Fruit fly (Drosophila melanogaster) whole organism, embryonic: ENCODE data around the gene CG10761.

Source experiments
- Bdp1 ChIP-seq: fragments of 200-800 bp; sonication (Bioruptor generic); optimal IDR thresholded peaks from 3 replicates; lab custom pipeline; 2016; ENCODE audit warnings: missing biosample characterization, missing genetic modification characterization
- Blimp-1 ChIP-seq: fragments of 200-800 bp; sonication (Bioruptor generic); optimal IDR thresholded peaks from 3 replicates; lab custom pipeline; 2018; ENCODE audit warnings: missing biosample characterization, missing genetic modification characterization, mild to moderate bottlenecking, moderate library complexity, missing genetic modification reagents
- CG10654 ChIP-seq: fragments of 200-800 bp; sonication (Bioruptor generic); optimal IDR thresholded peaks from 2 replicates; lab custom pipeline; 2016; ENCODE audit warnings: missing biosample characterization, missing genetic modification characterization
- CG12769 ChIP-seq: fragments of 200-800 bp; sonication (Bioruptor generic); optimal IDR thresholded peaks from 2 replicates; lab custom pipeline; 2019; ENCODE audit warnings: missing biosample characterization, mild to moderate bottlenecking, missing genetic modification characterization, moderate library complexity
- CG13424 ChIP-seq: fragments of 200-800 bp; sonication (Bioruptor generic); optimal IDR thresholded peaks from 2 replicates; lab custom pipeline; 2019; ENCODE audit warnings: missing biosample characterization, mild to moderate bottlenecking, missing genetic modification characterization, moderate library complexity
- CG16863 ChIP-seq: fragments of 200-800 bp; sonication (Bioruptor generic); optimal IDR thresholded peaks from 3 replicates; lab custom pipeline; 2016; ENCODE audit warnings: missing biosample characterization, missing genetic modification characterization
- CG18599 ChIP-seq: fragments of 200-800 bp; sonication (Bioruptor generic); optimal IDR thresholded peaks from 3 replicates; lab custom pipeline; 2017; ENCODE audit warnings: missing biosample characterization, missing genetic modification characterization, mild to moderate bottlenecking, moderate library complexity, missing genetic modification reagents
- CG18619 ChIP-seq: fragments of 200-800 bp; sonication (Bioruptor generic); optimal IDR thresholded peaks from 3 replicates; lab custom pipeline; 2017; ENCODE audit warnings: missing biosample characterization, mild to moderate bottlenecking, missing genetic modification characterization
- CG2199 ChIP-seq: fragments of 200-800 bp; sonication (Bioruptor generic); IDR thresholded peaks from 3 replicates; pipeline ENCODE4 v1.3.6; 2022; ENCODE audit warnings: missing biosample characterization, missing genetic modification characterization
- CG32532 ChIP-seq: fragments of 200-800 bp; sonication (Bioruptor generic); IDR thresholded peaks from 2 replicates; pipeline ENCODE4 v1.3.6; 2022; ENCODE audit warnings: missing biosample characterization, missing genetic modification characterization
- CG34376 ChIP-seq: fragments of 200-800 bp; sonication (Bioruptor generic); optimal IDR thresholded peaks from 2 replicates; lab custom pipeline; 2018; ENCODE audit warnings: missing biosample characterization, mild to moderate bottlenecking, missing genetic modification characterization
- CG3847 ChIP-seq: fragments of 200-800 bp; sonication (Bioruptor generic); IDR thresholded peaks from 2 replicates; pipeline ENCODE4 v1.3.6; 2022; ENCODE audit warnings: missing biosample characterization, missing genetic modification characterization
- CG42726 ChIP-seq: fragments of 200-800 bp; sonication (Bioruptor generic); IDR thresholded peaks from 2 replicates; pipeline ENCODE4 v1.3.6; 2022; ENCODE audit warnings: missing biosample characterization, missing genetic modification characterization; ENCODE audit not compliant: partially characterized antibody
- CG43689 ChIP-seq: fragments of 200-800 bp; sonication (Bioruptor generic); IDR thresholded peaks from 2 replicates; pipeline ENCODE4 v1.3.6; 2022; ENCODE audit warnings: missing biosample characterization, missing genetic modification characterization
- CG6765 ChIP-seq: fragments of 200-800 bp; sonication (Bioruptor generic); optimal IDR thresholded peaks from 3 replicates; lab custom pipeline; 2017; ENCODE audit warnings: missing biosample characterization, mild to moderate bottlenecking, missing genetic modification characterization
- CG9437 ChIP-seq: fragments of 200-800 bp; sonication (Bioruptor generic); optimal IDR thresholded peaks from 2 replicates; lab custom pipeline; 2018; ENCODE audit warnings: missing biosample characterization, mild to moderate bottlenecking, missing genetic modification characterization
- D19A ChIP-seq: fragments of 200-800 bp; optimal IDR thresholded peaks from 3 replicates; lab custom pipeline; 2019; ENCODE audit warnings: missing biosample characterization, mild to moderate bottlenecking, missing genetic modification characterization, moderate library complexity
- Deaf1 ChIP-seq: fragments of 200-800 bp; optimal IDR thresholded peaks from 3 replicates; lab custom pipeline; 2019; ENCODE audit warnings: missing biosample characterization, mild to moderate bottlenecking, missing genetic modification characterization, moderate library complexity
- Dfd ChIP-seq, 2 experiments: fragments of >200 bp; optimal IDR thresholded peaks; 2 replicates each; lab custom pipeline; 2017; ENCODE audit warnings: missing biosample characterization in 2 of 2, missing genetic modification characterization in 2 of 2
- ERR ChIP-seq: fragments of 200-800 bp; sonication (Bioruptor generic); optimal IDR thresholded peaks from 2 replicates; lab custom pipeline; 2016; ENCODE audit warnings: missing biosample characterization, missing genetic modification characterization
- Gsc ChIP-seq: fragments of 200-800 bp; sonication (Bioruptor generic); IDR thresholded peaks from 2 replicates; pipeline ENCODE4 v1.3.6; 2022; ENCODE audit warnings: missing biosample characterization, missing genetic modification characterization
- HLH3B ChIP-seq: fragments of 200-800 bp; sonication (Bioruptor generic); IDR thresholded peaks from 2 replicates; pipeline ENCODE4 v1.3.6; 2022; ENCODE audit warnings: missing biosample characterization, missing genetic modification characterization
- Hand ChIP-seq: fragments of 200-800 bp; sonication (Bioruptor generic); optimal IDR thresholded peaks from 2 replicates; lab custom pipeline; 2017; ENCODE audit warnings: mild to moderate bottlenecking, missing biosample characterization, missing genetic modification reagents, missing genetic modification characterization
- Hmx ChIP-seq: fragments of 200-800 bp; sonication (Bioruptor generic); optimal IDR thresholded peaks from 2 replicates; lab custom pipeline; 2016; ENCODE audit warnings: missing biosample characterization, missing genetic modification characterization
- Hr78 ChIP-seq, 2 experiments: fragments of 200-800 bp in 1 of 2; fragments of >200 bp in 1 of 2; sonication (Bioruptor generic) in 1 of 2; optimal IDR thresholded peaks; 2 replicates each; lab custom pipeline; 2017 to 2019; ENCODE audit warnings: missing biosample characterization in 2 of 2, missing genetic modification characterization in 2 of 2, mild to moderate bottlenecking in 1 of 2, moderate library complexity in 1 of 2
- Nf-YA ChIP-seq: fragments of 200-800 bp; sonication (Bioruptor generic); IDR thresholded peaks from 2 replicates; pipeline ENCODE4 v1.3.6; 2022; ENCODE audit warnings: missing biosample characterization, missing genetic modification characterization
- Six4 ChIP-seq: fragments of 200-800 bp; sonication (Bioruptor generic); optimal IDR thresholded peaks from 2 replicates; lab custom pipeline; 2016; ENCODE audit warnings: missing biosample characterization, missing genetic modification characterization
- ab ChIP-seq: fragments of 200-800 bp; sonication (Bioruptor generic); optimal IDR thresholded peaks from 2 replicates; lab custom pipeline; 2016; ENCODE audit warnings: missing biosample characterization, missing genetic modification characterization
- bcd ChIP-seq: fragments of 200-800 bp; sonication (Bioruptor generic); optimal IDR thresholded peaks from 2 replicates; lab custom pipeline; 2017; ENCODE audit warnings: missing biosample characterization, mild to moderate bottlenecking, missing genetic modification characterization
- bigmax ChIP-seq: fragments of 200-800 bp; sonication (Bioruptor generic); optimal IDR thresholded peaks from 2 replicates; lab custom pipeline; 2018; ENCODE audit warnings: missing biosample characterization, mild to moderate bottlenecking, missing genetic modification characterization
- cato ChIP-seq: fragments of 200-800 bp; sonication (Bioruptor generic); optimal IDR thresholded peaks from 2 replicates; lab custom pipeline; 2016; ENCODE audit warnings: missing biosample characterization, missing genetic modification characterization, borderline replicate concordance
- chinmo ChIP-seq: fragments of 200-800 bp; sonication (Bioruptor generic); IDR thresholded peaks from 4 replicates; pipeline ENCODE4 v1.3.6; 2022; ENCODE audit warnings: missing biosample characterization, missing genetic modification characterization; ENCODE audit not compliant: partially characterized antibody
- disco-r ChIP-seq: fragments of 200-800 bp; sonication (Bioruptor generic); optimal IDR thresholded peaks from 2 replicates; lab custom pipeline; 2016; ENCODE audit warnings: missing biosample characterization, missing genetic modification characterization
- ems ChIP-seq: fragments of 200-800 bp; sonication (Bioruptor generic); optimal IDR thresholded peaks from 3 replicates; lab custom pipeline; 2016; ENCODE audit warnings: missing biosample characterization, missing genetic modification characterization
- en ChIP-seq: fragments of 200-800 bp; sonication (Bioruptor generic); optimal IDR thresholded peaks from 2 replicates; lab custom pipeline; 2016; ENCODE audit warnings: missing biosample characterization, missing genetic modification characterization
- gcm ChIP-seq: fragments of 200-800 bp; sonication (Bioruptor generic); optimal IDR thresholded peaks from 2 replicates; lab custom pipeline; 2019; ENCODE audit warnings: missing biosample characterization, mild to moderate bottlenecking, missing genetic modification characterization, moderate library complexity
- grau ChIP-seq: fragments of 200-800 bp; optimal IDR thresholded peaks from 3 replicates; lab custom pipeline; 2019; ENCODE audit warnings: missing biosample characterization, mild to moderate bottlenecking, missing genetic modification characterization, moderate library complexity
- gsb-n ChIP-seq: fragments of 200-800 bp; sonication (Bioruptor generic); optimal IDR thresholded peaks from 3 replicates; lab custom pipeline; 2018; ENCODE audit warnings: missing biosample characterization, mild to moderate bottlenecking, missing genetic modification characterization
- lmd ChIP-seq: fragments of 200-800 bp; sonication (Bioruptor generic); IDR thresholded peaks from 2 replicates; pipeline ENCODE4 v1.3.6; 2022; ENCODE audit warnings: missing biosample characterization, missing genetic modification characterization
- otp ChIP-seq: fragments of 200-800 bp; sonication (Bioruptor generic); IDR thresholded peaks from 3 replicates; pipeline ENCODE4, ENCODE4 v1.3.6; 2022; ENCODE audit warnings: missing biosample characterization, missing genetic modification characterization
- pfk ChIP-seq: fragments of 200-800 bp; sonication (Bioruptor generic); optimal IDR thresholded peaks from 2 replicates; lab custom pipeline; 2018; ENCODE audit warnings: missing biosample characterization, mild to moderate bottlenecking, missing genetic modification characterization, moderate library complexity
- prd ChIP-seq, 3 experiments: fragments of >200 bp in 2 of 3; fragments of 200-800 bp in 1 of 3; sonication (Bioruptor generic) in 1 of 3; optimal IDR thresholded peaks in 2 of 3; IDR thresholded peaks in 1 of 3; 2 replicates in 2 of 3; 3 replicates in 1 of 3; pipeline versions ENCODE4 v1.3.6 to Lab custom; 2017 to 2022; ENCODE audit warnings: missing biosample characterization in 1 of 3, missing genetic modification characterization in 1 of 3
- psq ChIP-seq: fragments of 200-800 bp; sonication (Bioruptor generic); optimal IDR thresholded peaks from 2 replicates; lab custom pipeline; 2017; ENCODE audit warnings: missing biosample characterization, missing genetic modification characterization
- pzg ChIP-seq: fragments of 200-800 bp; sonication (Bioruptor generic); optimal IDR thresholded peaks from 3 replicates; lab custom pipeline; 2018; ENCODE audit warnings: missing biosample characterization, mild to moderate bottlenecking, missing genetic modification characterization, moderate library complexity
- row ChIP-seq: fragments of 200-800 bp; sonication (Bioruptor generic); IDR thresholded peaks from 3 replicates; pipeline ENCODE4 v1.3.6; 2022; ENCODE audit warnings: missing biosample characterization, missing genetic modification characterization
- sd ChIP-seq: fragments of 200-800 bp; sonication (Bioruptor generic); optimal IDR thresholded peaks from 3 replicates; lab custom pipeline; 2018; ENCODE audit warnings: missing biosample characterization, mild to moderate bottlenecking, missing genetic modification characterization, moderate library complexity
- tx ChIP-seq: fragments of 200-800 bp; sonication (Bioruptor generic); optimal IDR thresholded peaks from 2 replicates; lab custom pipeline; 2016; ENCODE audit warnings: missing biosample characterization, missing genetic modification characterization
- zen2 ChIP-seq: fragments of 200-800 bp; sonication (Bioruptor generic); IDR thresholded peaks from 3 replicates; pipeline ENCODE4 v1.3.6; 2022; ENCODE audit warnings: missing biosample characterization, missing genetic modification characterization; ENCODE audit not compliant: partially characterized antibody

Gene CG10761

DNA sequence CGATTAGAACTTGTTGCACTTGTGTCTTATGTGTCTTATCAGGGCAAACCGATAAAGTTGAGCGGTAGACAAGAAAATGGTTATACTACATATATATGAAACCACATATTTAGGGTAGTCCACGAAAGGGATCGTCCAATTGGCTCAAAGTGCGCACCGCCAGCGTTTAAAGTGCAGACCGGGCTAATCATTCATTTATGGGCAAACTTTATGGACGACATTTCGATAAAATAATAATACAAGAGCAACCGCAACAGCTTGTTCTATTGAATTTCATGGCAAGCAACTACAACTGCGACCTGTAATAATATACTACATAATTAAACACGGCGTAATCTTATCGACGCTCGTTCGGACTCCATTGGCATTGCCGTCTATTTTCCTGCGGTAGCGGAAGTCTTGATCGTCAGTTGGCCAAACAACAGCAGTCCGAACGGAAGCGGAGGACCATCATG is 27.1 kb downstream of the CG10761 start, which contains the start of the genes cyr and CG2120 (continued):
- TF ChIP-seq Hr78 (GFP tag; optimal IDR thresholded peaks at IDR 0.05; lab: Kevin White, UChicago) (no peak), Dfd (GFP tag; optimal IDR thresholded peaks at IDR 0.05; lab: Kevin White, UChicago) (no peak), tx (GFP tag; lab: Kevin White, UChicago) (no peak), Hmx (GFP tag; lab: Kevin White, UChicago) (no peak), lmd (GFP tag; lab: Robert Waterston, UW) (no peak), psq (GFP tag; lab: Kevin White, UChicago) (no peak), row (GFP tag; lab: Robert Waterston, UW) (no peak), pfk (GFP tag; lab: Kevin White, UChicago) (no peak), cato (no peak), HLH3B (GFP tag; lab: Robert Waterston, UW) (no peak), gsb-n (tag; lab: Kevin White, UChicago) (no peak), CG34376 (GFP tag; lab: Kevin White, UChicago) (peak; percentile 56)

DNA sequence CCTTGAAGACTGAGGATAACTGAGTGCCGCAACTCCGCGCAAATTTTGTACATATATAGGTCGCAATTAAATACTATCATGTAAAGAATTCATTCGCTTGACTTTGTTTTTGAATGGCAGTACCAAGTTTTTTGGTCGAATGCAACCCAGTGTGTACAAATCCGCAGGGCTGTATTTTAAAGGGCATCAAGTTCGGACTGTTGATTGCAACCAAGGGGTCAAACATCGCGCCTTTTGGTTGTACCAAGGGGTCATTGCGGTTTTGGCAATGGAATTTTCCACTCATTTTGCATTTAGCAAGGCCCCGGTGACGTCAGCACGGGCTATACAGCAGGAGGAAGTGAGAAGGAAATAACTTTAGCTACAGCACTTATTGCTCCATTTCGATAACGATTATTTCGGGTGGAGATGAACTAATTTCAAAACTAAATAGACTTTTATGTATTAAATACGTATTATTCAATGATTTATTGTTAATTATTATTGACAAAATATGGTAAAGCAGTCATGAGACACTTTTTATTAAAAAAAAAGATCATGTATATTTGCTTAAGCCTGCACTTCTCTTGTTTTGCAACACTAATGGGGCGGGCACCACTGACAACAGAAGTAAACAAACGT is 30.8 kb downstream of the CG10761 start, which contains the start of gene CG10958:
Gene CG10958, plus strand, starts transcription at position 593 of the 621 bp plus-strand sequence.
- no peak for TF ChIP-seq CG43689 (GFP tag; lab: Robert Waterston, UW)
- TF ChIP-seq CG2199 (GFP tag; lab: Robert Waterston, UW): no peak
- TF ChIP-seq sd: peak; percentile 36
- TF ChIP-seq disco-r (GFP tag; lab: Kevin White, UChicago): no peak
- TF ChIP-seq CG3847 (GFP tag; lab: Robert Waterston, UW): peak; percentile 55
- no peak for TF ChIP-seq Nf-YA
- no peak for TF ChIP-seq Bdp1 (GFP tag; lab: Kevin White, UChicago)
- TF ChIP-seq Six4 (GFP tag; lab: Kevin White, UChicago): peak; percentile 63
- TF ChIP-seq ab (GFP tag; lab: Kevin White, UChicago): no peak
- no peak for TF ChIP-seq otp (GFP tag; lab: Robert Waterston, UW)
- peak; percentile 9 for TF ChIP-seq CG18619 (GFP tag; lab: Kevin White, UChicago)
- peak; percentile 41 for TF ChIP-seq bcd (GFP tag; lab: Kevin White, UChicago)
- no peak for TF ChIP-seq prd (optimal IDR thresholded peaks at IDR 0.05; lab: Kevin White, UChicago)
- TF ChIP-seq prd (GFP tag; IDR thresholded peaks at IDR 0.05; lab: Robert Waterston, UW): peak; percentile 73
- TF ChIP-seq zen2 (GFP tag; lab: Robert Waterston, UW): no peak
- no peak for TF ChIP-seq CG6765 (GFP tag; lab: Kevin White, UChicago)
- no peak for TF ChIP-seq en (GFP tag; lab: Kevin White, UChicago)
- TF ChIP-seq Blimp-1 (GFP tag; lab: Kevin White, UChicago): peak; percentile 57
- TF ChIP-seq CG16863 (GFP tag; lab: Kevin White, UChicago): peak; percentile 15
- no peak for TF ChIP-seq CG42726 (GFP tag; lab: Robert Waterston, UW)
- TF ChIP-seq gcm (GFP tag; lab: Kevin White, UChicago): peak; percentile 39
- TF ChIP-seq CG12769 (tag; lab: Kevin White, UChicago): no peak
- TF ChIP-seq pfk (GFP tag; lab: Kevin White, UChicago): no peak
- TF ChIP-seq ems (GFP tag; lab: Kevin White, UChicago): peak; percentile 45
- TF ChIP-seq Deaf1 (tag; lab: Kevin White, UChicago): no peak
- no peak for TF ChIP-seq bigmax (GFP tag; lab: Kevin White, UChicago)
- TF ChIP-seq CG10654 (GFP tag; lab: Kevin White, UChicago): peak; percentile 54
- TF ChIP-seq CG32532 (GFP tag; lab: Robert Waterston, UW): peak; percentile 55
- peak; percentile 59 for TF ChIP-seq grau
- TF ChIP-seq ERR: no peak
- no peak for TF ChIP-seq chinmo
- TF ChIP-seq CG9437 (GFP tag; lab: Kevin White, UChicago): peak; percentile 74
- no peak for TF ChIP-seq Hand (GFP tag; lab: Kevin White, UChicago)
- peak; percentile 38 for TF ChIP-seq pzg (GFP tag; lab: Kevin White, UChicago)
- peak; percentile 1 for TF ChIP-seq D19A (tag; lab: Kevin White, UChicago)
- peak; percentile 76 for TF ChIP-seq CG18599 (GFP tag; lab: Kevin White, UChicago)
- TF ChIP-seq CG13424 (tag; lab: Kevin White, UChicago): peak; percentile 47
- TF ChIP-seq Gsc: no peak
